Worm (Caenorhabditis elegans): ENCODE data around the gene Y48A6B.8.

- TF ChIP-seq W03F9.2 (tag; optimal IDR thresholded peaks at IDR 0.05) (peak; percentile 28), dao-5 (tag; optimal IDR thresholded peaks at IDR 0.05) (no peak), him-1 (tag; optimal IDR thresholded peaks at IDR 0.05) (no peak)
Measured at ce11 chrIII:11026516-11027048, 2.7 kb downstream of the Y48A6B.8 start, which contains the start of gene Y48A6B.7.
